Fruit fly (Drosophila melanogaster): Measurements from ENCODE around the gene EndoA.
A peak's percentile ranks its signal among the peaks of the same experiment; 100 is the strongest.

Gene EndoA

dm6 chr3R:18895227-18895626 is 11.2 kb upstream of the EndoA start (continued):
- TF ChIP-seq CG10321 (GFP tag; IDR thresholded peaks at IDR 0.05), result no peak
- no peak for TF ChIP-seq Six4 (GFP tag; optimal IDR thresholded peaks at IDR 0.05)
- TF ChIP-seq usp (GFP tag; optimal IDR thresholded peaks at IDR 0.05), result no peak
- no peak for TF ChIP-seq CG1792 (GFP tag; optimal IDR thresholded peaks at IDR 0.05)
- TF ChIP-seq Aef1 (GFP tag; IDR thresholded peaks at IDR 0.05), result peak; percentile 64
- TF ChIP-seq CG34422 (GFP tag; IDR thresholded peaks at IDR 0.05), result peak; percentile 37; the same call in 1 of the 3 replicates
- no peak for TF ChIP-seq Opbp (GFP tag; IDR thresholded peaks at IDR 0.05; ENCODE audit: partially characterized antibody)
- TF ChIP-seq CG9876 (GFP tag; optimal IDR thresholded peaks at IDR 0.05), result no peak
- no peak for TF ChIP-seq CG15601 (tag; optimal IDR thresholded peaks at IDR 0.05)
- TF ChIP-seq rib (GFP tag; IDR thresholded peaks at IDR 0.05), result peak; percentile 73
- peak; percentile 13; the same call in 1 of the 2 replicates for TF ChIP-seq klu (GFP tag; IDR thresholded peaks at IDR 0.05)
- no peak for TF ChIP-seq CG16813 (GFP tag; IDR thresholded peaks at IDR 0.05; ENCODE audit: partially characterized antibody)
- TF ChIP-seq sim (GFP tag; IDR thresholded peaks at IDR 0.05), result no peak
- TF ChIP-seq CG12219 (GFP tag; optimal IDR thresholded peaks at IDR 0.05), result no peak
- no peak for TF ChIP-seq D19A (tag; optimal IDR thresholded peaks at IDR 0.05)
- TF ChIP-seq Ravus (GFP tag; IDR thresholded peaks at IDR 0.05), result peak; percentile 52
- no peak for TF ChIP-seq ap (GFP tag; IDR thresholded peaks at IDR 0.05)
- no peak for TF ChIP-seq CG15479 (GFP tag; optimal IDR thresholded peaks at IDR 0.05)
- no peak for TF ChIP-seq MESR4 (GFP tag; optimal IDR thresholded peaks at IDR 0.05)
- no peak for TF ChIP-seq lov (optimal IDR thresholded peaks at IDR 0.05)
- no peak for TF ChIP-seq lov (GFP tag; IDR thresholded peaks at IDR 0.05)
- no peak for TF ChIP-seq Chrac-16 (GFP tag; optimal IDR thresholded peaks at IDR 0.05)
- TF ChIP-seq CG10462 (GFP tag; optimal IDR thresholded peaks at IDR 0.05), result no peak
- TF ChIP-seq CG11696 (GFP tag; IDR thresholded peaks at IDR 0.05), result peak; percentile 52; the same call in 1 of the 2 replicates
- no peak for TF ChIP-seq fd3F (GFP tag; optimal IDR thresholded peaks at IDR 0.05)
- no peak for TF ChIP-seq CG13123 (GFP tag; optimal IDR thresholded peaks at IDR 0.05)
- no peak for TF ChIP-seq CG30020 (tag; optimal IDR thresholded peaks at IDR 0.05)
- peak; percentile 16; the same call in 1 of the 2 replicates for TF ChIP-seq onecut (GFP tag; IDR thresholded peaks at IDR 0.05)
- peak; percentile 77 for TF ChIP-seq dysf (GFP tag; IDR thresholded peaks at IDR 0.05)
- peak; percentile 37; the same call in 1 of the 2 replicates for TF ChIP-seq CG31224 (GFP tag; IDR thresholded peaks at IDR 0.05)
- no peak for TF ChIP-seq sqz (GFP tag; optimal IDR thresholded peaks at IDR 0.05)
- TF ChIP-seq CG17186 (GFP tag; optimal IDR thresholded peaks at IDR 0.05), result no peak
- TF ChIP-seq tap (tag; optimal IDR thresholded peaks at IDR 0.05), result no peak
- TF ChIP-seq Usf (GFP tag; optimal IDR thresholded peaks at IDR 0.05), result no peak
- no peak for TF ChIP-seq Bgb (GFP tag; IDR thresholded peaks at IDR 0.05; ENCODE audit: partially characterized antibody)
- no peak for TF ChIP-seq dan (GFP tag; IDR thresholded peaks at IDR 0.05)
- TF ChIP-seq psq (GFP tag; optimal IDR thresholded peaks at IDR 0.05), result no peak
- no peak for TF ChIP-seq CG7271 (tag; optimal IDR thresholded peaks at IDR 0.05)
- TF ChIP-seq Dbx (GFP tag; IDR thresholded peaks at IDR 0.05), result peak; percentile 61; the same call in 2 of the 3 replicates
- TF ChIP-seq az2 (GFP tag; optimal IDR thresholded peaks at IDR 0.05), result no peak
- TF ChIP-seq CG7963 (GFP tag; IDR thresholded peaks at IDR 0.05; ENCODE audit: partially characterized antibody), result no peak
- TF ChIP-seq NfI (GFP tag; optimal IDR thresholded peaks at IDR 0.05), result no peak
- peak; percentile 71 for TF ChIP-seq gsb (GFP tag; IDR thresholded peaks at IDR 0.05)
- TF ChIP-seq gcm (GFP tag; optimal IDR thresholded peaks at IDR 0.05), result no peak
- TF ChIP-seq dm (GFP tag; optimal IDR thresholded peaks at IDR 0.05), result no peak
- peak; percentile 69; the same call in 2 of the 3 replicates for TF ChIP-seq row (GFP tag; IDR thresholded peaks at IDR 0.05)
- no peak for TF ChIP-seq CG6813 (GFP tag; optimal IDR thresholded peaks at IDR 0.05)
- no peak for TF ChIP-seq CG18011 (GFP tag; optimal IDR thresholded peaks at IDR 0.05)
- no peak for TF ChIP-seq CG4707 (GFP tag; optimal IDR thresholded peaks at IDR 0.05)
- no peak for TF ChIP-seq eyg (GFP tag; optimal IDR thresholded peaks at IDR 0.05)
- TF ChIP-seq bsh (GFP tag; optimal IDR thresholded peaks at IDR 0.05), result no peak
- peak; percentile 97 for TF ChIP-seq Meics (GFP tag; optimal IDR thresholded peaks at IDR 0.05)

Measured in whole organism, embryonic.